In genomic region chr3L:4120358-4121349, dm6 we compare ENCODE assay signal across 1 fruit fly cellular context.
TF ChIP-seq lines count a peak whose summit lies in the region.

No protein-coding gene starts in this region.

TF ChIP-seq in whole organism, prepupa, 60 proteins besides CTCF, POLR2A, EP300 and RAD21 (continued from another document):
- TF ChIP-seq Sox102F (GFP tag; optimal IDR thresholded peaks at IDR 0.05; lab: Kevin White, UChicago) (peak; percentile 12), net (GFP tag; optimal IDR thresholded peaks at IDR 0.05; lab: Kevin White, UChicago) (peak; percentile 9)
